Fruit fly (Drosophila melanogaster): Measurements from ENCODE around the gene Kul.

Kul gene

DNA sequence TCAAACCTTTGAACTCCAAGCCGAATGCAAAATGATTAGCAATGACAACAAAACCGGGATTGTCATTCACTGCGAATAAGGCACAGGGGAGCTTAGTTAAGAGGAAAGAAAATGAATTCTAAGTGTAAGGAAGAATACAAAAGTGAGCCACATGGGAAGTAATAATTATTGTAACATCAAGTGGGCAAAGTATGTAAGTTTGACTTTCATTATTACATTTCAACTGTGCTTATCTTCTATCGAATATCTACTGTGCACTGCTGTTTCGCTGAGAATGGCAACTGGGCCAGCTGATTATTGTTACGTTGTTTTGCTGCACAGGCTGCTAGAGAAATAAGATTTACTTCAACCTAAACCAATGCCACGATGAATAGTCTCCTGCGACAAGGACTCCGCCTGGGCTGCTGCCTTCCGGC is 11.1 kb downstream of the Kul start, which contains the start of the genes CG7601 and CIA30 (continued):
- peak; percentile 29; the same call in 1 of the 2 replicates for TF ChIP-seq Scr (GFP tag; IDR thresholded peaks at IDR 0.05; ENCODE audit: partially characterized antibody)
- peak; percentile 98 for TF ChIP-seq unpg (GFP tag; optimal IDR thresholded peaks at IDR 0.05)
- peak; percentile 82 for TF ChIP-seq Sry-δ (GFP tag; optimal IDR thresholded peaks at IDR 0.05)
- no peak for TF ChIP-seq sc (optimal IDR thresholded peaks at IDR 0.05)
- TF ChIP-seq sc (GFP tag; optimal IDR thresholded peaks at IDR 0.05): peak; percentile 91
- TF ChIP-seq Sox100B (GFP tag; optimal IDR thresholded peaks at IDR 0.05): peak; percentile 97
- TF ChIP-seq wdn (GFP tag; IDR thresholded peaks at IDR 0.05): peak; percentile 100
- TF ChIP-seq Atf6 (GFP tag; IDR thresholded peaks at IDR 0.05): peak; percentile 100
- TF ChIP-seq CG15073 (GFP tag; optimal IDR thresholded peaks at IDR 0.05): peak; percentile 88
- peak; percentile 98 for TF ChIP-seq CG12942 (GFP tag; optimal IDR thresholded peaks at IDR 0.05)
- TF ChIP-seq B-H1 (GFP tag; IDR thresholded peaks at IDR 0.05): peak; percentile 100
- TF ChIP-seq CG11560 (tag; IDR thresholded peaks at IDR 0.05): peak; percentile 97
- TF ChIP-seq HLH4C (GFP tag; IDR thresholded peaks at IDR 0.05; ENCODE audit: partially characterized antibody): no peak
- TF ChIP-seq Hsf (GFP tag; optimal IDR thresholded peaks at IDR 0.05): peak; percentile 99
- TF ChIP-seq Pdp1 (GFP tag; optimal IDR thresholded peaks at IDR 0.05): peak; percentile 99
- TF ChIP-seq disco-r (GFP tag; optimal IDR thresholded peaks at IDR 0.05): peak; percentile 97
- TF ChIP-seq HHEX (GFP tag; optimal IDR thresholded peaks at IDR 0.05): peak; percentile 98
- TF ChIP-seq sd (tag; optimal IDR thresholded peaks at IDR 0.05): no peak
- peak; percentile 95 to 98 for TF ChIP-seq Hr51 (GFP tag; optimal IDR thresholded peaks at IDR 0.05)
- peak; percentile 100 for TF ChIP-seq danr (GFP tag; IDR thresholded peaks at IDR 0.05)
- TF ChIP-seq Rx (GFP tag; IDR thresholded peaks at IDR 0.05): peak; percentile 100
- peak; percentile 100 for TF ChIP-seq Doc2 (GFP tag; IDR thresholded peaks at IDR 0.05)
- peak; percentile 99 for TF ChIP-seq Max (GFP tag; optimal IDR thresholded peaks at IDR 0.05)
- TF ChIP-seq ftz-f1 (GFP tag; optimal IDR thresholded peaks at IDR 0.05): peak; percentile 78
- TF ChIP-seq CG12769 (tag; optimal IDR thresholded peaks at IDR 0.05): peak; percentile 21
- peak; percentile 98 for TF ChIP-seq CG34376 (GFP tag; optimal IDR thresholded peaks at IDR 0.05)
- peak; percentile 92 for TF ChIP-seq CG10274 (GFP tag; optimal IDR thresholded peaks at IDR 0.05)
- peak; percentile 100 for TF ChIP-seq CG7372 (GFP tag; IDR thresholded peaks at IDR 0.05)
- TF ChIP-seq phol (tag; optimal IDR thresholded peaks at IDR 0.05): peak; percentile 98
- TF ChIP-seq CG4854 (GFP tag; optimal IDR thresholded peaks at IDR 0.05): peak; percentile 99
- TF ChIP-seq CG11398 (GFP tag; optimal IDR thresholded peaks at IDR 0.05): peak; percentile 96
- TF ChIP-seq ttk (GFP tag; IDR thresholded peaks at IDR 0.05): peak; percentile 100
- TF ChIP-seq Dfd (GFP tag; optimal IDR thresholded peaks at IDR 0.05): no peak
- TF ChIP-seq nerfin-1 (tag; optimal IDR thresholded peaks at IDR 0.05): peak; percentile 95
- peak; percentile 96 for TF ChIP-seq CG7556 (GFP tag; optimal IDR thresholded peaks at IDR 0.05)
- TF ChIP-seq mirr (GFP tag; optimal IDR thresholded peaks at IDR 0.05): peak; percentile 99
- peak; percentile 98 for TF ChIP-seq en (GFP tag; optimal IDR thresholded peaks at IDR 0.05)
- no peak for TF ChIP-seq pan (optimal IDR thresholded peaks at IDR 0.05)
- TF ChIP-seq pan (GFP tag; optimal IDR thresholded peaks at IDR 0.05 in 1 of 2, IDR thresholded peaks at IDR 0.05 in 1 of 2): peak in 1 of 2 experiments; percentile 100
- peak; percentile 93 for TF ChIP-seq CG3407 (GFP tag; optimal IDR thresholded peaks at IDR 0.05)
- peak; percentile 99 for TF ChIP-seq CG1647 (GFP tag; optimal IDR thresholded peaks at IDR 0.05)
- TF ChIP-seq B-H2 (GFP tag; optimal IDR thresholded peaks at IDR 0.05): peak; percentile 98
- no peak for TF ChIP-seq yki (optimal IDR thresholded peaks at IDR 0.05)
- TF ChIP-seq az2 (GFP tag; optimal IDR thresholded peaks at IDR 0.05): peak; percentile 98
- TF ChIP-seq eyg (GFP tag; optimal IDR thresholded peaks at IDR 0.05): peak; percentile 98
- TF ChIP-seq CG10431 (GFP tag; optimal IDR thresholded peaks at IDR 0.05): no peak
- TF ChIP-seq trem (tag; optimal IDR thresholded peaks at IDR 0.05): peak; percentile 95
- peak; percentile 100 for TF ChIP-seq Gug (GFP tag; IDR thresholded peaks at IDR 0.05)
- TF ChIP-seq ab (GFP tag; optimal IDR thresholded peaks at IDR 0.05): peak; percentile 98
- TF ChIP-seq Lpt (GFP tag; optimal IDR thresholded peaks at IDR 0.05): no peak
- TF ChIP-seq Sry-β (GFP tag; optimal IDR thresholded peaks at IDR 0.05): peak; percentile 56
- TF ChIP-seq fd102C (GFP tag; optimal IDR thresholded peaks at IDR 0.05): peak; percentile 83

Measured in whole organism, embryonic.